Worm (Caenorhabditis elegans) whole organism, midembryonic: Measurements from ENCODE around the gene Y116A8C.25.
"Not testable (repeated sequence)": the region's sequence is repeated elsewhere in the genome, so short reads cannot be mapped to it uniquely, and the experiment has no call there.

Experiments
- T22C8.4 ChIP-seq: fragments of 200-800 bp; sonication (Bioruptor generic); IDR thresholded peaks from 2 replicates; pipeline ENCODE4 v1.3.6; 2022; ENCODE audit warnings: missing genetic modification characterization, missing compliant biosample characterization
- cog-1 ChIP-seq: sonication (generic microtip); optimal IDR thresholded peaks from 2 replicates; lab custom pipeline; 2016; ENCODE audit warnings: missing genetic modification characterization, missing compliant biosample characterization
- flt-1 ChIP-seq: fragments of 200-800 bp; sonication (Bioruptor generic); IDR thresholded peaks from 2 replicates; pipeline ENCODE4 v1.3.6; 2022; ENCODE audit warnings: missing genetic modification characterization, missing compliant biosample characterization
- klf-2 ChIP-seq: fragments of 200-800 bp; sonication (Bioruptor generic); conservative IDR thresholded peaks from 2 replicates; pipeline ENCODE4 v1.3.6; 2022; ENCODE audit warnings: missing genetic modification reagents, missing genetic modification characterization, missing compliant biosample characterization
- med-1 ChIP-seq: sonication (generic microtip); optimal IDR thresholded peaks from 2 replicates; lab custom pipeline; 2017; ENCODE audit warnings: missing genetic modification characterization, mild to moderate bottlenecking, missing compliant biosample characterization, antibody characterized with exemption, missing genetic modification reagents; ENCODE audit not compliant: insufficient read depth
- ref-1 ChIP-seq: fragments of 200-800 bp; sonication (Bioruptor generic); conservative IDR thresholded peaks from 2 replicates; pipeline ENCODE4 v1.3.6; 2022; ENCODE audit warnings: missing genetic modification reagents, missing genetic modification characterization, missing compliant biosample characterization
- tab-1 ChIP-seq: fragments of 200-800 bp; sonication (Bioruptor generic); IDR thresholded peaks from 2 replicates; pipeline ENCODE4 v1.3.6; 2022; ENCODE audit warnings: missing genetic modification characterization, missing compliant biosample characterization
- ztf-23 ChIP-seq: fragments of 200-800 bp; sonication (Bioruptor generic); IDR thresholded peaks from 2 replicates; pipeline ENCODE4 v1.3.6; 2022; ENCODE audit warnings: missing genetic modification reagents, missing genetic modification characterization, missing compliant biosample characterization
- ztf-29 ChIP-seq: fragments of 200-800 bp; sonication (Bioruptor generic); IDR thresholded peaks from 2 replicates; pipeline ENCODE4 v1.3.6; 2022; ENCODE audit warnings: missing genetic modification reagents, missing genetic modification characterization, missing compliant biosample characterization

The Y116A8C.25 gene

ce11 chrIV:17070791-17071190 lies 7.8 kb downstream of the Y116A8C.25 start, which contains the start of gene Y116A8C.24:
Y116A8C.24 (minus strand) TSS chrIV:17070891.
- TF ChIP-seq ztf-23 (GFP tag; lab: Robert Waterston, UW); ztf-29; klf-2 (GFP tag; lab: Robert Waterston, UW): not testable (repeated sequence)

DNA sequence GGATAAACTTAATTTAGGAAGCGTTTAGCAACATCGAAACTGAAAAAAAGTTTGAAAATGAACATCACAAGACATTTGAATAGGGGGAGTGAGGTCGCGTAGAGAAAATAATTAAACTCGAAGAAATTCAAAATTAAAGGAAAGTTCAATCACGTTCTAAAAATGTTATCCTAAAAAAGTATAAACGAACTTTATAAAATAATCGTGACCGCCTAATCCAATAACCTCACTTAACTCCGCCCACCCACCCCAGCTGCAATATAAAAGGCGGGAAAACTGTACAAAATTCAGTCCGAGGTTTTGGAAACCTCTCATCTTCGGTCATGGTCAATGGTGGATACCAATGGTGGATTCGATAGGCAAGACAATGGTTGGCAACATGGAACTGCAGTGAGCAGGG lies 13.6 kb downstream of the Y116A8C.25 start, which contains the start of gene Y116A8C.465:
Gene Y116A8C.465, plus strand, starts transcription at position 301 of the 400 bp plus-strand sequence.
- not testable (repeated sequence) for TF ChIP-seq cog-1 (tag; lab: Kevin White, UChicago); flt-1 (GFP tag; lab: Robert Waterston, UW); tab-1 (GFP tag; lab: Robert Waterston, UW)

- TF ChIP-seq flt-1, T22C8.4, tab-1 (GFP tag; lab: Robert Waterston, UW): not testable (repeated sequence)
Measured at ce11 chrIV:17063700-17064099, 14.8 kb downstream of the Y116A8C.25 start, which contains the start of gene Y116A8C.467. Y116A8C.467 (minus strand) TSS chrIV:17063800.

- TF ChIP-seq ztf-23 (GFP tag; lab: Robert Waterston, UW) (no peak), med-1 (no peak), cog-1 (tag; lab: Kevin White, UChicago) (no peak), ztf-29 (no peak), flt-1 (GFP tag; lab: Robert Waterston, UW) (no peak), tab-1 (GFP tag; lab: Robert Waterston, UW) (no peak)
Measured at ce11 chrIV:17058036-17058435, 20.5 kb downstream of the Y116A8C.25 start, which contains the start of gene Y116A8C.44. Y116A8C.44 (minus strand) TSS chrIV:17058136.

DNA sequence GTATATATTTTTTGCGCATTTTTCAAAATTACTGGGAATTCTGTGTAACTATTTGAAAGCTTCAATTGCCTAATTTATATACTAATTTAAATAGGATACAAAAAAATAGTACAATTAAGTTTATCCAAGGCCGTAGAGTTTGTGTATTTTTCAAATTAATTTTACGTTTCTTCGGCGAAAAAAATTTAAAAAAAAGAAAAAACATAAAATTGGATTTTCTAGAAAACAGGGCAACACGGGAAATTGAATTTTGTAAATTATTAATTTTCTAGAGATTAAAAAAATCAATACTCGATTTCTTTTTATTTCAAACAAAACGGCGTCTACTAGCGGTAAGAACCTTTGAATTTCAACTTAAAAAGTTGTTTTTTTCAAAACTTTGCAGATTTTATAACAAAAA lies 25.3 kb downstream of the Y116A8C.25 start, which contains the start of gene Y116A8C.23:
Gene Y116A8C.23, plus strand, starts transcription at position 301 of the 400 bp plus-strand sequence.
- no peak for TF ChIP-seq flt-1 (GFP tag; lab: Robert Waterston, UW)
- TF ChIP-seq klf-2 (GFP tag; lab: Robert Waterston, UW), result no peak
- no peak for TF ChIP-seq T22C8.4 (GFP tag; lab: Robert Waterston, UW)
- no peak for TF ChIP-seq ztf-29
- TF ChIP-seq tab-1 (GFP tag; lab: Robert Waterston, UW), result no peak
- no peak for TF ChIP-seq med-1
- TF ChIP-seq ref-1 (GFP tag; lab: Robert Waterston, UW), result no peak

DNA sequence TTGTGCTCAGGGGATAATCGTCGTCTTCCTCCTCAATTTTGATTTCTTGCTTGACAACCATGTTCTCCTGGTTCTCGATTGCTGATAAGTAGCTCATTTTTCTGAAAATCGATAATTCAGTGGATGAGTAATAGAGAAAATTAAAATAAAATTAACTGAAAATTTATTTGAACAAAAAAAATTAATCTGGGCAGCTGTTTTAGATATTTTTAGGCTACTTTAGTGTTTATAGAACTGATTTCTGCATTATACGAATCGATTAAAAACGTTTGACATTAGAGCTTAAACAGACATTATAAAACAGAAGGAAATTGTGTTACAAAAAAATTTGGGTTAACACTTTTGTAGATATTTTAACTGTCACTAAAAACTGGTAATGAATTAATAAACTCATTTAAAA lies 30.3 kb downstream of the Y116A8C.25 start, which contains the start of gene athp-3:
Gene athp-3, minus strand, starts transcription at position 101 of the 400 bp plus-strand sequence.
- TF ChIP-seq med-1 (no peak), klf-2 (GFP tag; lab: Robert Waterston, UW) (no peak), flt-1 (GFP tag; lab: Robert Waterston, UW) (no peak), cog-1 (tag; lab: Kevin White, UChicago) (no peak), ztf-29 (no peak), ref-1 (GFP tag; lab: Robert Waterston, UW) (no peak), T22C8.4 (GFP tag; lab: Robert Waterston, UW) (no peak), ztf-23 (GFP tag; lab: Robert Waterston, UW) (no peak)

- no peak for TF ChIP-seq ref-1 (GFP tag; lab: Robert Waterston, UW)
- no peak for TF ChIP-seq ztf-23 (GFP tag; lab: Robert Waterston, UW)
- no peak for TF ChIP-seq ztf-29
- no peak for TF ChIP-seq T22C8.4 (GFP tag; lab: Robert Waterston, UW)
- no peak for TF ChIP-seq cog-1 (tag; lab: Kevin White, UChicago)
- no peak for TF ChIP-seq klf-2 (GFP tag; lab: Robert Waterston, UW)
- no peak for TF ChIP-seq med-1
- TF ChIP-seq flt-1 (GFP tag; lab: Robert Waterston, UW), result no peak
- no peak for TF ChIP-seq tab-1 (GFP tag; lab: Robert Waterston, UW)
Measured at ce11 chrIV:17045691-17046090, 32.9 kb downstream of the Y116A8C.25 start, which contains the start of gene clec-195. clec-195 (minus strand) TSS chrIV:17045791.

- TF ChIP-seq cog-1 (tag; lab: Kevin White, UChicago) (no peak), ztf-29 (no peak), T22C8.4 (GFP tag; lab: Robert Waterston, UW) (no peak), flt-1 (GFP tag; lab: Robert Waterston, UW) (no peak), med-1 (no peak), ztf-23 (GFP tag; lab: Robert Waterston, UW) (no peak), ref-1 (GFP tag; lab: Robert Waterston, UW) (no peak), tab-1 (GFP tag; lab: Robert Waterston, UW) (no peak), klf-2 (GFP tag; lab: Robert Waterston, UW) (no peak)
Measured at ce11 chrIV:17040618-17041017, 37.9 kb downstream of the Y116A8C.25 start, which contains the start of gene Y116A8C.20. Y116A8C.20 (plus strand) TSS chrIV:17040918.

- TF ChIP-seq med-1 (no peak), T22C8.4 (GFP tag; lab: Robert Waterston, UW) (no peak), ztf-29 (no peak), cog-1 (tag; lab: Kevin White, UChicago) (no peak), tab-1 (GFP tag; lab: Robert Waterston, UW) (no peak), ref-1 (GFP tag; lab: Robert Waterston, UW) (no peak), flt-1 (GFP tag; lab: Robert Waterston, UW) (no peak), klf-2 (GFP tag; lab: Robert Waterston, UW) (no peak), ztf-23 (GFP tag; lab: Robert Waterston, UW) (no peak)
Measured at ce11 chrIV:17039545-17039944, 39.0 kb downstream of the Y116A8C.25 start, which contains the start of gene Y116A8C.19. Y116A8C.19 (minus strand) TSS chrIV:17039645.

- no peak for TF ChIP-seq tab-1 (GFP tag; lab: Robert Waterston, UW)
- TF ChIP-seq cog-1 (tag; lab: Kevin White, UChicago), result no peak
- TF ChIP-seq ztf-23 (GFP tag; lab: Robert Waterston, UW), result no peak
- TF ChIP-seq flt-1 (GFP tag; lab: Robert Waterston, UW), result no peak
- no peak for TF ChIP-seq ztf-29
Measured at ce11 chrIV:17030494-17030893, 48.1 kb downstream of the Y116A8C.25 start, which contains the start of gene nhr-229. nhr-229 (minus strand) TSS chrIV:17030594.
